Worm (Caenorhabditis elegans): ENCODE data around the gene C17E7.12.

DNA sequence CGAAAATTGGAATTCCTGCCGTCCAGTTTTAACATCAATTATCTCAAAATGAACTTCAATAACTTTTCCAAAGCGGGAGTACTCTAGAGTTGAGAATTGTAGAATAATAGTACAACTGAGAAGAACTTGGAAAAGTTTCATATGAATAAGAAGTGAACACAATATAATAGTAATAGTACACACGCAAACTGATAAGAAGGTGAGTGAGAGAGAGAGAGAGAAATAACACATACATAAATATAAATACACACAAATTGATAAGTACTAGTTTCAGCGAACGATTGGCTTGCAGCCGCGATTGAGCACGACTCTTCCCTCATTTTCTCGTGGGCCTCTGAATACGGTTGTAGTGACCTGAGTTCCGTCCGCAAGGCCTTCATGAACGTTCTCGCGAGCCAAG lies 2.7 kb downstream of the C17E7.12 start, which contains the start of gene C17E7.13:
- TF ChIP-seq W03F9.2 (tag; optimal IDR thresholded peaks at IDR 0.05) (no peak), him-1 (tag; optimal IDR thresholded peaks at IDR 0.05) (no peak), dao-5 (tag; optimal IDR thresholded peaks at IDR 0.05) (no peak)
